Worm (Caenorhabditis elegans): Measurements from ENCODE around the gene lido-11.

DNA sequence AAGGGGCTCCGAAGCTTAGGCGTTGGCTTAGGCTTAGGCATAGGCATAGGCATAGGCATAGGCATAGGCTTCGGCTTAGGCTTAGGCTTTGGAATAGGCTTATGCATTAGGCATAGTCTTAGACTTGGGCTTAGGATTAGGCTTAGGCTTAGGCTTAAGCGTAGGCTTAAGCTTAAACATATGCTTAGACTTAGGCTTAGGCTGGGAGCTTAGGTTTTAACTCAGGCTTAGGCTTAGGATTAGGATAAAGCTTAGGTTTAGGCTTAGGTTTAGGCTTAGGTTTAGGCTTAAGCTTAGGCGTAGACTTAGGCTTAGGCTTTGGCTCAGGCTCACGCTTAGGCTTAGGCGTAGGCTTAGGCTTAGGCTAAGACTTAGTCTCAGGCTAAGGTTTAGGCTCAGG is 13.7 kb upstream of the lido-11 start:
- TF ChIP-seq ref-1 (GFP tag; conservative IDR thresholded peaks at IDR 0.05) (no peak), ztf-23 (GFP tag; IDR thresholded peaks at IDR 0.05) (no peak), klf-2 (GFP tag; conservative IDR thresholded peaks at IDR 0.05) (no peak), cog-1 (tag; optimal IDR thresholded peaks at IDR 0.05) (no peak), flt-1 (GFP tag; IDR thresholded peaks at IDR 0.05) (no peak), ztf-29 (GFP tag; IDR thresholded peaks at IDR 0.05) (no peak), tab-1 (GFP tag; IDR thresholded peaks at IDR 0.05) (no peak), med-1 (GFP tag; optimal IDR thresholded peaks at IDR 0.05; ENCODE audit: insufficient read depth) (no peak), T22C8.4 (GFP tag; IDR thresholded peaks at IDR 0.05) (no peak)
